Worm (Caenorhabditis elegans) whole organism, early embryonic: ENCODE results near the gene vha-1.

ENCODE experiments used
- B0310.2 ChIP-seq: sonication (generic microtip); optimal IDR thresholded peaks from 2 replicates; lab custom pipeline; 2016; ENCODE audit warnings: mild to moderate bottlenecking, missing genetic modification characterization, missing compliant biosample characterization
- F13C5.2 ChIP-seq: sonication (generic microtip); optimal IDR thresholded peaks from 2 replicates; lab custom pipeline; 2017; ENCODE audit warnings: mild to moderate bottlenecking, missing genetic modification characterization, inconsistent platforms, missing compliant biosample characterization
- aly-1 ChIP-seq: sonication (generic microtip); optimal IDR thresholded peaks from 2 replicates; lab custom pipeline; 2016; ENCODE audit warnings: missing genetic modification characterization, missing compliant biosample characterization
- ama-1 ChIP-seq: fragments of 150-350 bp; optimal IDR thresholded peaks from 2 replicates; lab custom pipeline; 2014
- ceh-36 ChIP-seq: sonication (generic microtip); optimal IDR thresholded peaks from 2 replicates; lab custom pipeline; 2016; ENCODE audit warnings: missing genetic modification characterization, inconsistent platforms, missing compliant biosample characterization
- ets-7 ChIP-seq: sonication (generic microtip); optimal IDR thresholded peaks from 2 replicates; lab custom pipeline; 2016; ENCODE audit warnings: missing genotype, missing genetic modification characterization, missing compliant biosample characterization
- flt-1 ChIP-seq: fragments of 200-800 bp; sonication (Bioruptor generic); IDR thresholded peaks from 2 replicates; pipeline ENCODE4 v1.3.6; 2022; ENCODE audit warnings: missing genetic modification characterization, missing compliant biosample characterization
- hmbx-1 ChIP-seq: sonication (generic microtip); optimal IDR thresholded peaks from 2 replicates; lab custom pipeline; 2016; ENCODE audit warnings: mild to moderate bottlenecking, missing genetic modification characterization, missing compliant biosample characterization
- hmg-4 ChIP-seq: fragments of 200-800 bp; sonication (Bioruptor generic); optimal IDR thresholded peaks from 2 replicates; lab custom pipeline; 2018; ENCODE audit warnings: mild to moderate bottlenecking, missing genetic modification characterization, missing compliant biosample characterization
- hnd-1 ChIP-seq: sonication (generic microtip); optimal IDR thresholded peaks from 2 replicates; lab custom pipeline; 2016; ENCODE audit warnings: missing genetic modification characterization, missing compliant biosample characterization
- scrt-1 ChIP-seq: fragments of 200-800 bp; sonication (Bioruptor generic); IDR thresholded peaks from 2 replicates; pipeline ENCODE4 v1.3.6; 2022; ENCODE audit warnings: missing genetic modification characterization, missing compliant biosample characterization
- sea-1 ChIP-seq: fragments of 200-800 bp; sonication (Bioruptor generic); conservative IDR thresholded peaks from 2 replicates; pipeline ENCODE4 v1.3.6; 2022; ENCODE audit warnings: missing genetic modification characterization, missing compliant biosample characterization
- tbx-11 ChIP-seq: fragments of 200-800 bp; sonication (Bioruptor generic); IDR thresholded peaks from 2 replicates; pipeline ENCODE4 v1.3.6; 2022; ENCODE audit warnings: missing genetic modification characterization, missing compliant biosample characterization

- TF ChIP-seq B0310.2 (tag; lab: Kevin White, UChicago): no peak
- TF ChIP-seq hmg-4 (GFP tag; lab: Kevin White, UChicago): no peak
- TF ChIP-seq flt-1 (GFP tag; lab: Robert Waterston, UW): no peak
- no peak for TF ChIP-seq hmbx-1 (tag; lab: Kevin White, UChicago)
- TF ChIP-seq tbx-11 (GFP tag; lab: Robert Waterston, UW): no peak
- no peak for TF ChIP-seq F13C5.2 (tag; lab: Kevin White, UChicago)
- no peak for TF ChIP-seq hnd-1 (tag; lab: Kevin White, UChicago)
- TF ChIP-seq sea-1 (GFP tag; lab: Robert Waterston, UW): no peak
- TF ChIP-seq aly-1 (tag; lab: Kevin White, UChicago): no peak
- peak; percentile 27 for TF ChIP-seq ama-1 (lab: Kevin White, UChicago)
- no peak for TF ChIP-seq ets-7 (tag; lab: Kevin White, UChicago)
- no peak for TF ChIP-seq ceh-36 (tag; lab: Kevin White, UChicago)
- TF ChIP-seq scrt-1 (GFP tag; lab: Robert Waterston, UW): no peak
These were observed 970 bp downstream of the vha-1 start, which contains the start of gene vha-2 for ce11 chrIII:9782011-9782436.
